Worm (Caenorhabditis elegans): ENCODE measurements around the gene mys-1.

DNA sequence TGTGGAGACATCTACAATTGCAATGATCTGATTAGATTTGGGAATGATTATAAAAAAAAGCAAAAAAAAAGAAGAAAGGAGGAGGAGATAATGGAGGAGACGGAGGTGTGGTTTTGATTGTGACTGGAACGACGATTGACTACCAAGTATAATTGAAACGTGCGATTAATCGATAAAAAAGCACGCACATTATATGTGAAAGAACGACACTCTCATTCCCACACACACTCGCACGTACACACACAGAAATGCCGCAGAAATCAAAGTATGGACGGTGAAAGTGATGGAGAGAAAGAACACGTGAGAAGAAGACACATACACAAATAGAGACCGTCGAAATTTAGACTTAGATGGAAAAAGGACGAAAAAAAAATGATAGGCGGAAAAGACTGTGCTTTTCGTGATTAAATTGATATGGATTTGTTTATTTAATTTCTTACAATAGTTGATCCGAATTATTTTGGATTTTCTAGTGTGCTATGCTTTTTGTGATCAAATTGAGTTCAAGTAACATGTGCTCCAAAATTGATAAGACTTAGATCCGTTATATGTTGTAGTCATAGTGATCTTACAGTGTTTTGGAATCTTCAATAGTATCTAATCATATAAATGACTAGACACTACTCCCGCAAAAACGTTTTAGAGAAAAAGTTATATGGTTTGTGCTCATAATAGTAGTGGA, 9.4 kb upstream of the mys-1 start, which contains the start of gene nhr-135:
- no peak for TF ChIP-seq dao-5 (tag; optimal IDR thresholded peaks at IDR 0.05)
- peak; percentile 42 for TF ChIP-seq W03F9.2 (tag; optimal IDR thresholded peaks at IDR 0.05)
